Worm (Caenorhabditis elegans): ENCODE measurements around the gene srlf-18.

DNA sequence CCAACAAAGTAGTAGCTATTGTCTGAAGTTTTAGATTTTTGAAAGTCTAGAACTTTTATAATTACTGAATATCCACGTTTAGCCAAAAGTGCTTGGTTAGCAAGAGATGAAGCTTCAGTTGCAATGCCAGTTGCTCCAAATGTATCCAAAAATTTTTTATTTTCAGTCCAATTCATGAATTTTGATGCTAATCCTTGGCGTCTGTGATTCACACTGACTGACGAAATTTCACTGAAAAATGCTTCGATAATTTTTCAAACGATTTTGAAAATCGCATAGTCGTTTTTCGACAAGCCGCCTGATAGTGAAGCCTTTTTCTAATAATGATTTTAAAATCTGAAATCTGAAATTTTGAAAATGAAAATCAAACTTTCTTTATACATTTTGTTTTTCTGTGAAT lies 7.2 kb downstream of the srlf-18 start:
- TF ChIP-seq unc-62 (GFP tag; optimal IDR thresholded peaks at IDR 0.05) = no peak
- TF ChIP-seq pha-4 (tag; optimal IDR thresholded peaks at IDR 0.05) = no peak
- TF ChIP-seq fkh-10 (GFP tag; optimal IDR thresholded peaks at IDR 0.05) = no peak
- TF ChIP-seq ceh-16 (tag; optimal IDR thresholded peaks at IDR 0.05) = no peak
